Fruit fly (Drosophila melanogaster) whole organism, embryonic: ENCODE results near the gene CG12522.

Experiments
- Awh ChIP-seq: fragments of 200-800 bp; sonication (Bioruptor generic); IDR thresholded peaks from 2 replicates; pipeline ENCODE4, ENCODE4 v1.3.6; 2022; ENCODE audit warnings: missing biosample characterization, missing genetic modification characterization
- CG10543 ChIP-seq: fragments of 200-800 bp; sonication (Bioruptor generic); optimal IDR thresholded peaks from 3 replicates; lab custom pipeline; 2017; ENCODE audit warnings: missing biosample characterization, mild to moderate bottlenecking, missing genetic modification characterization, moderate library complexity
- CG11085 ChIP-seq: fragments of 200-800 bp; sonication (Bioruptor generic); IDR thresholded peaks from 2 replicates; pipeline ENCODE4 v1.3.6; 2022; ENCODE audit warnings: missing biosample characterization, missing genetic modification characterization
- CG12659 ChIP-seq: fragments of 200-800 bp; sonication (Bioruptor generic); optimal IDR thresholded peaks from 3 replicates; lab custom pipeline; 2017; ENCODE audit warnings: mild to moderate bottlenecking, missing biosample characterization, missing genetic modification reagents, missing genetic modification characterization
- CG14710 ChIP-seq: fragments of 200-800 bp; sonication (Bioruptor generic); optimal IDR thresholded peaks from 3 replicates; lab custom pipeline; 2019; ENCODE audit warnings: missing biosample characterization, mild to moderate bottlenecking, missing genetic modification characterization, moderate library complexity
- CG1529 ChIP-seq: fragments of 200-800 bp; sonication (Bioruptor generic); optimal IDR thresholded peaks from 3 replicates; lab custom pipeline; 2018; ENCODE audit warnings: missing biosample characterization, missing genetic modification characterization
- CG16813 ChIP-seq: fragments of 200-800 bp; sonication (Bioruptor generic); IDR thresholded peaks from 3 replicates; pipeline ENCODE4 v1.3.6; 2022; ENCODE audit warnings: missing biosample characterization, missing genetic modification characterization; ENCODE audit not compliant: partially characterized antibody
- CG17829 ChIP-seq: fragments of 200-800 bp; optimal IDR thresholded peaks from 2 replicates; lab custom pipeline; 2019; ENCODE audit warnings: missing biosample characterization, mild to moderate bottlenecking, missing genetic modification characterization, moderate library complexity
- CG1792 ChIP-seq: fragments of 200-800 bp; sonication (Bioruptor generic); optimal IDR thresholded peaks from 2 replicates; lab custom pipeline; 2016; ENCODE audit warnings: missing biosample characterization, missing genetic modification characterization
- CG18476 ChIP-seq: fragments of 200-800 bp; sonication (Bioruptor generic); optimal IDR thresholded peaks from 2 replicates; lab custom pipeline; 2016; ENCODE audit warnings: missing biosample characterization, mild to moderate bottlenecking, missing genetic modification characterization
- CG2875 ChIP-seq: fragments of 200-800 bp; sonication (Bioruptor generic); optimal IDR thresholded peaks from 2 replicates; lab custom pipeline; 2017; ENCODE audit warnings: missing biosample characterization, mild to moderate bottlenecking, missing genetic modification characterization, missing genetic modification reagents
- CG31224 ChIP-seq: fragments of 200-800 bp; sonication (Bioruptor generic); IDR thresholded peaks from 2 replicates; pipeline ENCODE4 v1.3.6; 2022; ENCODE audit warnings: missing biosample characterization, missing genetic modification characterization
- CG3163 ChIP-seq: fragments of 200-800 bp; sonication (Bioruptor generic); optimal IDR thresholded peaks from 3 replicates; lab custom pipeline; 2016; ENCODE audit warnings: missing biosample characterization, missing genetic modification characterization
- CG32767 ChIP-seq: fragments of 200-800 bp; sonication (Bioruptor generic); IDR thresholded peaks from 2 replicates; pipeline ENCODE4 v1.3.6; 2022; ENCODE audit warnings: missing biosample characterization, missing genetic modification characterization
- CG34376 ChIP-seq: fragments of 200-800 bp; sonication (Bioruptor generic); optimal IDR thresholded peaks from 2 replicates; lab custom pipeline; 2018; ENCODE audit warnings: missing biosample characterization, mild to moderate bottlenecking, missing genetic modification characterization
- CG6689 ChIP-seq: fragments of 200-800 bp; sonication (Bioruptor generic); IDR thresholded peaks from 2 replicates; pipeline ENCODE4 v1.3.6; 2022; ENCODE audit warnings: missing biosample characterization, missing genetic modification characterization
- CG7839 ChIP-seq: fragments of 200-800 bp; sonication (Bioruptor generic); optimal IDR thresholded peaks from 3 replicates; lab custom pipeline; 2018; ENCODE audit warnings: missing biosample characterization, mild to moderate bottlenecking, missing genetic modification characterization, moderate library complexity
- CG7987 ChIP-seq: fragments of 200-800 bp; sonication (Bioruptor generic); optimal IDR thresholded peaks from 2 replicates; lab custom pipeline; 2018; ENCODE audit warnings: missing biosample characterization, mild to moderate bottlenecking, missing genetic modification characterization, moderate library complexity
- Doc3 ChIP-seq: fragments of 200-800 bp; sonication (Bioruptor generic); IDR thresholded peaks from 3 replicates; pipeline ENCODE4 v1.3.6; 2022; ENCODE audit warnings: missing biosample characterization, missing genetic modification characterization; ENCODE audit not compliant: partially characterized antibody
- GATAe ChIP-seq: fragments of 200-800 bp; sonication (Bioruptor generic); conservative IDR thresholded peaks from 2 replicates; pipeline ENCODE4 v1.3.6; 2022; ENCODE audit warnings: missing biosample characterization, missing genetic modification characterization
- H2.0 ChIP-seq: fragments of 200-800 bp; sonication (Bioruptor generic); IDR thresholded peaks from 2 replicates; pipeline ENCODE4 v1.3.6; 2022; ENCODE audit warnings: missing biosample characterization, missing genetic modification characterization
- Hand ChIP-seq: fragments of 200-800 bp; sonication (Bioruptor generic); optimal IDR thresholded peaks from 2 replicates; lab custom pipeline; 2017; ENCODE audit warnings: mild to moderate bottlenecking, missing biosample characterization, missing genetic modification reagents, missing genetic modification characterization
- Hey ChIP-seq: fragments of 200-800 bp; sonication (Bioruptor generic); optimal IDR thresholded peaks from 3 replicates; lab custom pipeline; 2018; ENCODE audit warnings: missing biosample characterization, mild to moderate bottlenecking, missing genetic modification characterization
- Hr51 ChIP-seq, 2 experiments: fragments of 200-800 bp; sonication (Bioruptor generic); optimal IDR thresholded peaks; 2 replicates in 1 of 2; 3 replicates in 1 of 2; lab custom pipeline; 2016 to 2018; ENCODE audit warnings: missing biosample characterization in 2 of 2, missing genetic modification characterization in 2 of 2, mild to moderate bottlenecking in 1 of 2, moderate library complexity in 1 of 2
- Myb ChIP-seq: fragments of 200-800 bp; sonication (Bioruptor generic); optimal IDR thresholded peaks from 2 replicates; lab custom pipeline; 2016; ENCODE audit warnings: missing biosample characterization, missing genetic modification characterization
- NC2β ChIP-seq: fragments of 200-800 bp; sonication (Bioruptor generic); optimal IDR thresholded peaks from 2 replicates; lab custom pipeline; 2016; ENCODE audit warnings: missing biosample characterization, missing genetic modification characterization
- Oli ChIP-seq: fragments of 200-800 bp; sonication (Bioruptor generic); optimal IDR thresholded peaks from 2 replicates; lab custom pipeline; 2018; ENCODE audit warnings: missing biosample characterization, mild to moderate bottlenecking, missing genetic modification characterization, moderate library complexity
- Sin3A ChIP-seq: fragments of >200 bp; optimal IDR thresholded peaks from 2 replicates; lab custom pipeline; 2018
- Sox102F ChIP-seq: fragments of 200-800 bp; sonication (Bioruptor generic); optimal IDR thresholded peaks from 2 replicates; lab custom pipeline; 2018; ENCODE audit warnings: missing biosample characterization, mild to moderate bottlenecking, missing genetic modification characterization, moderate library complexity
- Usf ChIP-seq: fragments of 200-800 bp; sonication (Bioruptor generic); optimal IDR thresholded peaks from 2 replicates; lab custom pipeline; 2017; ENCODE audit warnings: missing genotype, missing biosample characterization, missing genetic modification characterization
- al ChIP-seq: fragments of 200-800 bp; sonication (Bioruptor generic); IDR thresholded peaks from 2 replicates; pipeline ENCODE4 v1.3.6; 2022; ENCODE audit warnings: missing biosample characterization, missing genetic modification characterization
- ase ChIP-seq: fragments of 200-800 bp; sonication (Bioruptor generic); IDR thresholded peaks from 3 replicates; pipeline ENCODE4 v1.3.6; 2022; ENCODE audit warnings: missing biosample characterization, missing genetic modification characterization
- cato ChIP-seq: fragments of 200-800 bp; sonication (Bioruptor generic); optimal IDR thresholded peaks from 2 replicates; lab custom pipeline; 2016; ENCODE audit warnings: missing biosample characterization, missing genetic modification characterization, borderline replicate concordance
- chif ChIP-seq, 2 experiments: fragments of 200-800 bp; sonication (Bioruptor generic); optimal IDR thresholded peaks; 3 replicates each; lab custom pipeline; 2016; ENCODE audit warnings: missing biosample characterization in 2 of 2, missing genetic modification characterization in 2 of 2
- crp ChIP-seq, 2 experiments: fragments of 200-800 bp; sonication (Bioruptor generic); optimal IDR thresholded peaks; 2 replicates in 1 of 2; 3 replicates in 1 of 2; lab custom pipeline; 2017; ENCODE audit warnings: missing biosample characterization in 2 of 2, missing genetic modification characterization in 2 of 2, mild to moderate bottlenecking in 1 of 2, moderate library complexity in 1 of 2
- exex ChIP-seq: fragments of 200-800 bp; sonication (Bioruptor generic); optimal IDR thresholded peaks from 4 replicates; lab custom pipeline; 2018; ENCODE audit warnings: missing biosample characterization, mild to moderate bottlenecking, missing genetic modification characterization, moderate library complexity
- gfzf ChIP-seq: fragments of 200-800 bp; sonication (Bioruptor generic); optimal IDR thresholded peaks from 2 replicates; lab custom pipeline; 2016; ENCODE audit warnings: missing biosample characterization, mild to moderate bottlenecking, missing genetic modification characterization, moderate library complexity
- hb ChIP-seq: fragments of 200-800 bp; sonication (Bioruptor generic); IDR thresholded peaks from 3 replicates; pipeline ENCODE4 v1.3.6; 2022; ENCODE audit warnings: missing biosample characterization, missing genetic modification characterization; ENCODE audit not compliant: partially characterized antibody
- ind ChIP-seq: fragments of 200-800 bp; sonication (Bioruptor generic); optimal IDR thresholded peaks from 3 replicates; lab custom pipeline; 2016; ENCODE audit warnings: missing biosample characterization, missing genetic modification characterization
- jigr1 ChIP-seq: fragments of 200-800 bp; sonication (Bioruptor generic); IDR thresholded peaks from 3 replicates; pipeline ENCODE4 v1.3.6; 2022; ENCODE audit warnings: missing biosample characterization, missing genetic modification characterization
- lmd ChIP-seq: fragments of 200-800 bp; sonication (Bioruptor generic); IDR thresholded peaks from 2 replicates; pipeline ENCODE4 v1.3.6; 2022; ENCODE audit warnings: missing biosample characterization, missing genetic modification characterization
- nom ChIP-seq: fragments of 200-800 bp; sonication (Bioruptor generic); optimal IDR thresholded peaks from 2 replicates; lab custom pipeline; 2017; ENCODE audit warnings: missing biosample characterization, missing genetic modification characterization, mild to moderate bottlenecking, moderate library complexity, missing genetic modification reagents
- onecut ChIP-seq: fragments of 200-800 bp; sonication (Bioruptor generic); IDR thresholded peaks from 2 replicates; pipeline ENCODE4 v1.3.6; 2022; ENCODE audit warnings: missing biosample characterization, missing genetic modification characterization
- phol ChIP-seq: fragments of 200-800 bp; sonication (Bioruptor generic); optimal IDR thresholded peaks from 3 replicates; lab custom pipeline; 2018; ENCODE audit warnings: missing biosample characterization, mild to moderate bottlenecking, missing genetic modification characterization, moderate library complexity
- pros ChIP-seq: fragments of 200-800 bp; sonication (Bioruptor generic); optimal IDR thresholded peaks from 3 replicates; lab custom pipeline; 2019; ENCODE audit warnings: missing biosample characterization, mild to moderate bottlenecking, missing genetic modification characterization, moderate library complexity
- seq ChIP-seq: fragments of 200-800 bp; sonication (Bioruptor generic); IDR thresholded peaks from 2 replicates; pipeline ENCODE4 v1.3.6; 2022; ENCODE audit warnings: missing biosample characterization, missing genetic modification characterization
- sim ChIP-seq: fragments of 200-800 bp; sonication (Bioruptor generic); IDR thresholded peaks from 2 replicates; pipeline ENCODE4 v1.3.6; 2022; ENCODE audit warnings: missing biosample characterization, missing genetic modification characterization
- slp2 ChIP-seq: fragments of 200-800 bp; sonication (Bioruptor generic); optimal IDR thresholded peaks from 2 replicates; lab custom pipeline; 2016; ENCODE audit warnings: missing biosample characterization, missing genetic modification characterization
- vfl ChIP-seq: fragments of 200-800 bp; sonication (Bioruptor generic); optimal IDR thresholded peaks from 2 replicates; lab custom pipeline; 2016; ENCODE audit warnings: missing biosample characterization, missing genetic modification characterization

Gene CG12522

DNA sequence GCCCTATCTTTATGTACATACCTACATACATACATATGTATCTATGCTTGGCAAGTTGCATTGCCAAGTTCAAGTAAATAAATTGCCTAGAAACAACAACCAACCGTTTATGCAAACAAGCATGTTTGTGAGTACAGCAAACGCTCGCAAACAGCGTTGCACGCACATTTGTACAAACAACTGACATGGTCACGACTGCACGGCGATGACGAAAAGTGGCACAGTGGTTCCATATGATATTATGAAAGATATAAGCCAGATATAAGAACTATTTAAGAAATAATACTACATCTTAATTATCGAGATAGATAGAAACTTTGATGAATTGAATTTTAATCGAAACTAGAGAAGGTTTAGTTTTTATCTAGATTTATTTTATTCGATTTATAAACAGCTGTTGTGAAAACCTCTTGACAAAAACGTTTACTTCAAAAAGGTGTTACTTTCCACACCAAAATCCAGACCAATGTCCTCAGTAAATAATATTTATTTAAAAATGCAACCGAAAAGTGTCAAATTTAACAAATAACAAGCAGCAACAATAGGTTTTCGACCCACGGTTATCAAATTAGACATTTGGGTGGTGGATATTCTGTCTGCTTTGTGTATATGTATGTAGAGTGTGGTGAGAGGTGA is 18.1 kb upstream of the CG12522 start (continued):
- TF ChIP-seq NC2β (GFP tag; lab: Kevin White, UChicago) (peak; percentile 79), crp (GFP tag; optimal IDR thresholded peaks at IDR 0.05; lab: Kevin White, UChicago) (peak; percentile 27 to 62), CG31224 (0 out of 2 replicates have a peak, but pooled peaks have one; percentile 32), gfzf (GFP tag; lab: Kevin White, UChicago) (no peak), GATAe (GFP tag; lab: Robert Waterston, UW) (no peak), lmd (GFP tag; lab: Robert Waterston, UW) (peak; percentile 84; the same call in 1 of the 2 replicates), ind (GFP tag; lab: Kevin White, UChicago) (peak; percentile 87), jigr1 (0 out of 3 replicates have a peak, but pooled peaks have one; percentile 73), phol (tag; lab: Kevin White, UChicago) (peak; percentile 91), CG18476 (GFP tag; lab: Kevin White, UChicago) (peak; percentile 91), Hand (peak; percentile 82), CG7987 (GFP tag; lab: Kevin White, UChicago) (peak; percentile 81), Oli (peak; percentile 97), Sin3A (no peak), CG6689 (GFP tag; lab: Robert Waterston, UW) (peak; percentile 90), sim (peak; percentile 71), Hr51 (GFP tag; optimal IDR thresholded peaks at IDR 0.05; lab: Kevin White, UChicago) (peak; percentile 68 to 97), nom (GFP tag; lab: Kevin White, UChicago) (no peak), onecut (GFP tag; lab: Robert Waterston, UW) (peak; percentile 79), CG17829 (tag; lab: Kevin White, UChicago) (peak; percentile 95), vfl (GFP tag; lab: Kevin White, UChicago) (peak; percentile 29), H2.0 (GFP tag; lab: Robert Waterston, UW) (peak; percentile 54), CG2875 (GFP tag; lab: Kevin White, UChicago) (peak; percentile 90), Awh (GFP tag; lab: Robert Waterston, UW) (peak; percentile 90), CG34376 (GFP tag; lab: Kevin White, UChicago) (peak; percentile 70), hb (no peak), Hey (peak; percentile 20), Usf (GFP tag; lab: Kevin White, UChicago) (peak; percentile 56), CG14710 (tag; lab: Kevin White, UChicago) (peak; percentile 91), CG32767 (peak; percentile 74), slp2 (GFP tag; lab: Kevin White, UChicago) (peak; percentile 80), CG1792 (peak; percentile 77), cato (GFP tag; lab: Kevin White, UChicago) (peak; percentile 82), CG12659 (GFP tag; lab: Kevin White, UChicago) (peak; percentile 96), pros (GFP tag; lab: Kevin White, UChicago) (peak; percentile 27), Myb (GFP tag; lab: Kevin White, UChicago) (peak; percentile 57), chif (GFP tag; optimal IDR thresholded peaks at IDR 0.05; lab: Kevin White, UChicago) (peak; percentile 83), CG11085 (no peak), Sox102F (GFP tag; lab: Kevin White, UChicago) (peak; percentile 93), al (GFP tag; lab: Robert Waterston, UW) (peak; percentile 47; the same call in 1 of the 2 replicates), CG10543 (peak; percentile 65), exex (tag; lab: Kevin White, UChicago) (no peak), CG1529 (GFP tag; lab: Kevin White, UChicago) (peak; percentile 94), CG7839 (tag; lab: Kevin White, UChicago) (peak; percentile 97), CG16813 (peak; percentile 49; the same call in 1 of the 3 replicates), Doc3 (GFP tag; lab: Robert Waterston, UW) (no peak), seq (GFP tag; lab: Robert Waterston, UW) (peak; percentile 85), ase (GFP tag; lab: Robert Waterston, UW) (peak; percentile 43), CG3163 (GFP tag; lab: Kevin White, UChicago) (peak; percentile 59)
